Fruit fly (Drosophila melanogaster) whole organism, embryonic: ENCODE results near the gene vari.

Experiments used
- Adf1 ChIP-seq: fragments of 200-800 bp; sonication (Bioruptor generic); IDR thresholded peaks from 2 replicates; pipeline ENCODE4 v1.3.6; 2022; ENCODE audit warnings: missing biosample characterization, missing genetic modification characterization
- Bdp1 ChIP-seq: fragments of 200-800 bp; sonication (Bioruptor generic); optimal IDR thresholded peaks from 3 replicates; lab custom pipeline; 2016; ENCODE audit warnings: missing biosample characterization, missing genetic modification characterization
- BtbVII ChIP-seq: fragments of 200-800 bp; sonication (Bioruptor generic); optimal IDR thresholded peaks from 3 replicates; lab custom pipeline; 2017; ENCODE audit warnings: missing biosample characterization, mild to moderate bottlenecking, missing genetic modification characterization
- CG10543 ChIP-seq: fragments of 200-800 bp; sonication (Bioruptor generic); optimal IDR thresholded peaks from 3 replicates; lab custom pipeline; 2017; ENCODE audit warnings: missing biosample characterization, mild to moderate bottlenecking, missing genetic modification characterization, moderate library complexity
- CG1233 ChIP-seq: fragments of 200-800 bp; sonication (Bioruptor generic); optimal IDR thresholded peaks from 4 replicates; lab custom pipeline; 2018; ENCODE audit warnings: missing biosample characterization, mild to moderate bottlenecking, missing genetic modification characterization
- CG12659 ChIP-seq: fragments of 200-800 bp; sonication (Bioruptor generic); optimal IDR thresholded peaks from 3 replicates; lab custom pipeline; 2017; ENCODE audit warnings: mild to moderate bottlenecking, missing biosample characterization, missing genetic modification reagents, missing genetic modification characterization
- CG13287 ChIP-seq: fragments of 200-800 bp; sonication (Bioruptor generic); IDR thresholded peaks from 2 replicates; pipeline ENCODE4 v1.3.6; 2022; ENCODE audit warnings: missing biosample characterization, missing genetic modification characterization; ENCODE audit not compliant: partially characterized antibody
- CG14860 ChIP-seq: fragments of 200-800 bp; sonication (Bioruptor generic); IDR thresholded peaks from 3 replicates; pipeline ENCODE4 v1.3.6; 2022; ENCODE audit warnings: missing biosample characterization, missing genetic modification characterization; ENCODE audit not compliant: partially characterized antibody
- CG15696 ChIP-seq: fragments of 200-800 bp; sonication (Bioruptor generic); optimal IDR thresholded peaks from 2 replicates; lab custom pipeline; 2019; ENCODE audit warnings: missing biosample characterization, mild to moderate bottlenecking, missing genetic modification characterization, moderate library complexity
- CG1602 ChIP-seq: fragments of 200-800 bp; sonication (Bioruptor generic); optimal IDR thresholded peaks from 3 replicates; lab custom pipeline; 2016; ENCODE audit warnings: missing biosample characterization, missing genetic modification characterization
- CG1603 ChIP-seq: fragments of 200-800 bp; sonication (Bioruptor generic); optimal IDR thresholded peaks from 2 replicates; lab custom pipeline; 2019; ENCODE audit warnings: missing biosample characterization, mild to moderate bottlenecking, missing genetic modification characterization, moderate library complexity
- CG18011 ChIP-seq: fragments of 200-800 bp; sonication (Bioruptor generic); optimal IDR thresholded peaks from 2 replicates; lab custom pipeline; 2017; ENCODE audit warnings: missing biosample characterization, missing genetic modification characterization, mild to moderate bottlenecking, moderate library complexity, missing genotype
- CG2889 ChIP-seq: fragments of 200-800 bp; sonication (Bioruptor generic); IDR thresholded peaks from 3 replicates; pipeline ENCODE4 v1.3.6; 2022; ENCODE audit warnings: missing biosample characterization, missing genetic modification characterization
- CG3065 ChIP-seq: fragments of 200-800 bp; sonication (Bioruptor generic); optimal IDR thresholded peaks from 2 replicates; lab custom pipeline; 2016; ENCODE audit warnings: missing biosample characterization, missing genetic modification characterization
- CG32767 ChIP-seq: fragments of 200-800 bp; sonication (Bioruptor generic); IDR thresholded peaks from 2 replicates; pipeline ENCODE4 v1.3.6; 2022; ENCODE audit warnings: missing biosample characterization, missing genetic modification characterization
- CG42726 ChIP-seq: fragments of 200-800 bp; sonication (Bioruptor generic); IDR thresholded peaks from 2 replicates; pipeline ENCODE4 v1.3.6; 2022; ENCODE audit warnings: missing biosample characterization, missing genetic modification characterization; ENCODE audit not compliant: partially characterized antibody
- CG4730 ChIP-seq: fragments of 200-800 bp; sonication (Bioruptor generic); IDR thresholded peaks from 2 replicates; pipeline ENCODE4 v1.3.6; 2022; ENCODE audit warnings: missing biosample characterization, missing genetic modification characterization
- CG8924 ChIP-seq: fragments of 200-800 bp; optimal IDR thresholded peaks from 3 replicates; lab custom pipeline; 2019; ENCODE audit warnings: missing biosample characterization, mild to moderate bottlenecking, missing genetic modification characterization, moderate library complexity
- Dek ChIP-seq: fragments of 200-800 bp; sonication (Bioruptor generic); optimal IDR thresholded peaks from 3 replicates; lab custom pipeline; 2019; ENCODE audit warnings: missing biosample characterization, mild to moderate bottlenecking, missing genetic modification characterization, moderate library complexity
- Dip2 ChIP-seq: fragments of 200-800 bp; sonication (Bioruptor generic); IDR thresholded peaks from 2 replicates; pipeline ENCODE4 v1.3.6; 2022; ENCODE audit warnings: missing biosample characterization, missing genetic modification characterization
- Hand ChIP-seq: fragments of 200-800 bp; sonication (Bioruptor generic); optimal IDR thresholded peaks from 2 replicates; lab custom pipeline; 2017; ENCODE audit warnings: mild to moderate bottlenecking, missing biosample characterization, missing genetic modification reagents, missing genetic modification characterization
- Nf-YC ChIP-seq: fragments of 200-800 bp; optimal IDR thresholded peaks from 3 replicates; lab custom pipeline; 2019; ENCODE audit warnings: missing biosample characterization, mild to moderate bottlenecking, missing genetic modification characterization, moderate library complexity
- Opbp ChIP-seq: fragments of 200-800 bp; sonication (Bioruptor generic); IDR thresholded peaks from 3 replicates; pipeline ENCODE4 v1.3.6; 2022; ENCODE audit warnings: missing biosample characterization, missing genetic modification characterization; ENCODE audit not compliant: partially characterized antibody
- Pdp1 ChIP-seq, 2 experiments: fragments of 200-800 bp; sonication (Bioruptor generic); optimal IDR thresholded peaks; 3 replicates each; lab custom pipeline; 2016; ENCODE audit warnings: missing biosample characterization in 2 of 2, missing genetic modification characterization in 2 of 2, mild to moderate bottlenecking in 1 of 2, moderate library complexity in 1 of 2
- Taf1 ChIP-seq: fragments of 200-800 bp; sonication (Bioruptor generic); IDR thresholded peaks from 2 replicates; pipeline ENCODE4 v1.3.6; 2022; ENCODE audit warnings: missing biosample characterization, missing genetic modification characterization
- Xbp1 ChIP-seq: fragments of 200-800 bp; sonication (Bioruptor generic); optimal IDR thresholded peaks from 3 replicates; lab custom pipeline; 2016; ENCODE audit warnings: missing biosample characterization, mild to moderate bottlenecking, missing genetic modification characterization
- al ChIP-seq: fragments of 200-800 bp; sonication (Bioruptor generic); IDR thresholded peaks from 2 replicates; pipeline ENCODE4 v1.3.6; 2022; ENCODE audit warnings: missing biosample characterization, missing genetic modification characterization
- bbx ChIP-seq: fragments of 200-800 bp; sonication (Bioruptor generic); IDR thresholded peaks from 2 replicates; pipeline ENCODE4 v1.3.6; 2022; ENCODE audit warnings: missing biosample characterization, missing genetic modification characterization; ENCODE audit not compliant: partially characterized antibody
- bcd ChIP-seq: fragments of 200-800 bp; sonication (Bioruptor generic); optimal IDR thresholded peaks from 2 replicates; lab custom pipeline; 2017; ENCODE audit warnings: missing biosample characterization, mild to moderate bottlenecking, missing genetic modification characterization
- corto ChIP-seq: fragments of 200-800 bp; sonication (Bioruptor generic); optimal IDR thresholded peaks from 2 replicates; lab custom pipeline; 2016; ENCODE audit warnings: missing biosample characterization, mild to moderate bottlenecking, missing genetic modification characterization, moderate library complexity
- en ChIP-seq: fragments of 200-800 bp; sonication (Bioruptor generic); optimal IDR thresholded peaks from 2 replicates; lab custom pipeline; 2016; ENCODE audit warnings: missing biosample characterization, missing genetic modification characterization
- exex ChIP-seq: fragments of 200-800 bp; sonication (Bioruptor generic); optimal IDR thresholded peaks from 4 replicates; lab custom pipeline; 2018; ENCODE audit warnings: missing biosample characterization, mild to moderate bottlenecking, missing genetic modification characterization, moderate library complexity
- fd3F ChIP-seq: fragments of 200-800 bp; sonication (Bioruptor generic); optimal IDR thresholded peaks from 2 replicates; lab custom pipeline; 2018; ENCODE audit warnings: missing biosample characterization, mild to moderate bottlenecking, missing genetic modification characterization, moderate library complexity
- fd96Cb ChIP-seq: fragments of 200-800 bp; sonication (Bioruptor generic); optimal IDR thresholded peaks from 2 replicates; lab custom pipeline; 2018; ENCODE audit warnings: missing biosample characterization, mild to moderate bottlenecking, missing genetic modification characterization, moderate library complexity
- fru ChIP-seq: fragments of >200 bp; optimal IDR thresholded peaks from 2 replicates; lab custom pipeline; 2017
- ftz-f1 ChIP-seq: fragments of 200-800 bp; sonication (Bioruptor generic); optimal IDR thresholded peaks from 2 replicates; lab custom pipeline; 2016; ENCODE audit warnings: missing biosample characterization, missing genetic modification characterization
- gfzf ChIP-seq: fragments of 200-800 bp; sonication (Bioruptor generic); optimal IDR thresholded peaks from 2 replicates; lab custom pipeline; 2016; ENCODE audit warnings: missing biosample characterization, mild to moderate bottlenecking, missing genetic modification characterization, moderate library complexity
- lmd ChIP-seq: fragments of 200-800 bp; sonication (Bioruptor generic); IDR thresholded peaks from 2 replicates; pipeline ENCODE4 v1.3.6; 2022; ENCODE audit warnings: missing biosample characterization, missing genetic modification characterization
- mld ChIP-seq: fragments of 200-800 bp; sonication (Bioruptor generic); IDR thresholded peaks from 3 replicates; pipeline ENCODE4 v1.3.6; 2022; ENCODE audit warnings: missing biosample characterization, missing genetic modification characterization; ENCODE audit not compliant: partially characterized antibody
- nom ChIP-seq: fragments of 200-800 bp; sonication (Bioruptor generic); optimal IDR thresholded peaks from 2 replicates; lab custom pipeline; 2017; ENCODE audit warnings: missing biosample characterization, missing genetic modification characterization, mild to moderate bottlenecking, moderate library complexity, missing genetic modification reagents
- onecut ChIP-seq: fragments of 200-800 bp; sonication (Bioruptor generic); IDR thresholded peaks from 2 replicates; pipeline ENCODE4 v1.3.6; 2022; ENCODE audit warnings: missing biosample characterization, missing genetic modification characterization
- otp ChIP-seq: fragments of 200-800 bp; sonication (Bioruptor generic); IDR thresholded peaks from 3 replicates; pipeline ENCODE4, ENCODE4 v1.3.6; 2022; ENCODE audit warnings: missing biosample characterization, missing genetic modification characterization
- pho ChIP-seq: fragments of 200-800 bp; sonication (Bioruptor generic); optimal IDR thresholded peaks from 2 replicates; lab custom pipeline; 2016; ENCODE audit warnings: missing biosample characterization, missing genetic modification characterization
- run ChIP-seq: fragments of 200-800 bp; sonication (Bioruptor generic); optimal IDR thresholded peaks from 3 replicates; lab custom pipeline; 2018; ENCODE audit warnings: missing biosample characterization, mild to moderate bottlenecking, missing genetic modification characterization
- salm ChIP-seq: fragments of 200-800 bp; sonication (Bioruptor generic); optimal IDR thresholded peaks from 2 replicates; lab custom pipeline; 2018; ENCODE audit warnings: missing biosample characterization, mild to moderate bottlenecking, missing genetic modification characterization
- tna ChIP-seq: fragments of 200-800 bp; sonication (Bioruptor generic); IDR thresholded peaks from 2 replicates; pipeline ENCODE4 v1.3.6; 2022; ENCODE audit warnings: missing biosample characterization, missing genetic modification characterization; ENCODE audit not compliant: partially characterized antibody
- twi ChIP-seq: fragments of 200-800 bp; optimal IDR thresholded peaks from 2 replicates; lab custom pipeline; 2019; ENCODE audit warnings: missing biosample characterization, mild to moderate bottlenecking, missing genetic modification characterization, moderate library complexity
- vfl ChIP-seq: fragments of 200-800 bp; sonication (Bioruptor generic); optimal IDR thresholded peaks from 2 replicates; lab custom pipeline; 2016; ENCODE audit warnings: missing biosample characterization, missing genetic modification characterization

Gene vari

dm6 chr2L:20805624-20806339 is 8.9 kb upstream of the vari start (continued):
- TF ChIP-seq twi (tag; lab: Kevin White, UChicago) (peak; percentile 89), al (peak; percentile 94), CG1233 (GFP tag; lab: Kevin White, UChicago) (peak; percentile 92), CG18011 (GFP tag; lab: Kevin White, UChicago) (peak; percentile 87), Opbp (GFP tag; lab: Robert Waterston, UW) (no peak), CG2889 (peak; percentile 94), Nf-YC (tag; lab: Kevin White, UChicago) (peak; percentile 85), CG42726 (no peak), CG10543 (peak; percentile 97), Dek (tag; lab: Kevin White, UChicago) (peak; percentile 95), CG1602 (peak; percentile 94), CG1603 (tag; lab: Kevin White, UChicago) (peak; percentile 96), Adf1 (GFP tag; lab: Robert Waterston, UW) (peak; percentile 84), gfzf (GFP tag; lab: Kevin White, UChicago) (no peak), CG14860 (peak; percentile 87), exex (tag; lab: Kevin White, UChicago) (peak; percentile 91), Pdp1 (GFP tag; optimal IDR thresholded peaks at IDR 0.05; lab: Kevin White, UChicago) (peak; percentile 64 to 83), CG4730 (GFP tag; lab: Robert Waterston, UW) (peak; percentile 95), BtbVII (GFP tag; lab: Kevin White, UChicago) (peak; percentile 94), Hand (peak; percentile 94), Dip2 (GFP tag; lab: Robert Waterston, UW) (peak; percentile 61), CG15696 (tag; lab: Kevin White, UChicago) (peak; percentile 84), tna (GFP tag; lab: Robert Waterston, UW) (peak; percentile 88), salm (tag; lab: Kevin White, UChicago) (peak; percentile 92), pho (peak; percentile 86), fd96Cb (peak; percentile 92), CG8924 (tag; lab: Kevin White, UChicago) (peak; percentile 98), Bdp1 (GFP tag; lab: Kevin White, UChicago) (peak; percentile 77), mld (GFP tag; lab: Robert Waterston, UW) (peak; percentile 80; the same call in 2 of the 3 replicates), fd3F (GFP tag; lab: Kevin White, UChicago) (peak; percentile 92), CG13287 (GFP tag; lab: Robert Waterston, UW) (peak; percentile 78), bcd (peak; percentile 95), CG12659 (GFP tag; lab: Kevin White, UChicago) (peak; percentile 97), en (peak; percentile 53), vfl (peak; percentile 89), Xbp1 (peak; percentile 95), CG32767 (peak; percentile 95), ftz-f1 (GFP tag; lab: Kevin White, UChicago) (peak; percentile 65), onecut (GFP tag; lab: Robert Waterston, UW) (peak; percentile 82), nom (GFP tag; lab: Kevin White, UChicago) (peak; percentile 26), CG3065 (peak; percentile 84), bbx (GFP tag; lab: Robert Waterston, UW) (peak; percentile 63; the same call in 1 of the 2 replicates), lmd (GFP tag; lab: Robert Waterston, UW) (peak; percentile 96), corto (peak; percentile 11), fru (lab: Kevin White, UChicago) (no peak), otp (GFP tag; lab: Robert Waterston, UW) (peak; percentile 94), run (tag; lab: Kevin White, UChicago) (peak; percentile 96), Taf1 (GFP tag; lab: Robert Waterston, UW) (peak; percentile 85)
